Worm (Caenorhabditis elegans): ENCODE results near the gene F47B8.14.

- TF ChIP-seq W03F9.2 (tag; optimal IDR thresholded peaks at IDR 0.05), result no peak
- TF ChIP-seq dao-5 (tag; optimal IDR thresholded peaks at IDR 0.05), result no peak
- no peak for TF ChIP-seq him-1 (tag; optimal IDR thresholded peaks at IDR 0.05)
Observed at ce11 chrV:14279777-14280176, 40.6 kb upstream of the F47B8.14 start, which contains the start of gene srt-33.

All from whole organism, L4/young adult.